Worm (Caenorhabditis elegans) whole organism, midembryonic: ENCODE data around the gene srg-22.

Experiments
- T22C8.4 ChIP-seq: fragments of 200-800 bp; sonication (Bioruptor generic); IDR thresholded peaks from 2 replicates; pipeline ENCODE4 v1.3.6; 2022; ENCODE audit warnings: missing genetic modification characterization, missing compliant biosample characterization
- cog-1 ChIP-seq: sonication (generic microtip); optimal IDR thresholded peaks from 2 replicates; lab custom pipeline; 2016; ENCODE audit warnings: missing genetic modification characterization, missing compliant biosample characterization
- flt-1 ChIP-seq: fragments of 200-800 bp; sonication (Bioruptor generic); IDR thresholded peaks from 2 replicates; pipeline ENCODE4 v1.3.6; 2022; ENCODE audit warnings: missing genetic modification characterization, missing compliant biosample characterization
- klf-2 ChIP-seq: fragments of 200-800 bp; sonication (Bioruptor generic); conservative IDR thresholded peaks from 2 replicates; pipeline ENCODE4 v1.3.6; 2022; ENCODE audit warnings: missing genetic modification reagents, missing genetic modification characterization, missing compliant biosample characterization
- med-1 ChIP-seq: sonication (generic microtip); optimal IDR thresholded peaks from 2 replicates; lab custom pipeline; 2017; ENCODE audit warnings: missing genetic modification characterization, mild to moderate bottlenecking, missing compliant biosample characterization, antibody characterized with exemption, missing genetic modification reagents; ENCODE audit not compliant: insufficient read depth
- ref-1 ChIP-seq: fragments of 200-800 bp; sonication (Bioruptor generic); conservative IDR thresholded peaks from 2 replicates; pipeline ENCODE4 v1.3.6; 2022; ENCODE audit warnings: missing genetic modification reagents, missing genetic modification characterization, missing compliant biosample characterization
- tab-1 ChIP-seq: fragments of 200-800 bp; sonication (Bioruptor generic); IDR thresholded peaks from 2 replicates; pipeline ENCODE4 v1.3.6; 2022; ENCODE audit warnings: missing genetic modification characterization, missing compliant biosample characterization
- ztf-23 ChIP-seq: fragments of 200-800 bp; sonication (Bioruptor generic); IDR thresholded peaks from 2 replicates; pipeline ENCODE4 v1.3.6; 2022; ENCODE audit warnings: missing genetic modification reagents, missing genetic modification characterization, missing compliant biosample characterization
- ztf-29 ChIP-seq: fragments of 200-800 bp; sonication (Bioruptor generic); IDR thresholded peaks from 2 replicates; pipeline ENCODE4 v1.3.6; 2022; ENCODE audit warnings: missing genetic modification reagents, missing genetic modification characterization, missing compliant biosample characterization

DNA sequence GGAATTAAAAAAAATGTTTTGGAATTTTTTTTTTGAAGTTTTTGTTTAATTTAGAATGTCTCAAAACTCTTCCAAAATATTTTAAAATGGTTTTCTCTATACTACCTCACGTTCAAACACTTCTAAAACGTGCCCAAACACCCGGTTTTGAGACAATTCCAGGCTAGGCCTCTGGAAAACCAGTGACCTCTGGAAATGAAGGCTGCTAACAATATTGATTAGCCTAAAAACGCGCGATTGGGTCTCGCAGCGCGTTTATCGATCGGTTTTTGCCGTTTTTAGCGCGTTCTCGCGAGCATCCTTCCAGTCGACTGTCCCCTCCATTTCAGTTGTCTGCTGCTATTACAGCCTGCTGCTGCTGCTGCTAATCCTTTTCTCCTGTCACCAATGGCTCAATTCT, 32.5 kb downstream of the srg-22 start, which contains the start of gene Y25C1A.6:
- TF ChIP-seq flt-1 (GFP tag; lab: Robert Waterston, UW) (no peak), tab-1 (no peak), ref-1 (GFP tag; lab: Robert Waterston, UW) (no peak), med-1 (GFP tag; lab: Kevin White, UChicago) (no peak), ztf-23 (GFP tag; lab: Robert Waterston, UW) (no peak), ztf-29 (GFP tag; lab: Robert Waterston, UW) (no peak), T22C8.4 (GFP tag; lab: Robert Waterston, UW) (no peak), klf-2 (GFP tag; lab: Robert Waterston, UW) (no peak), cog-1 (tag; lab: Kevin White, UChicago) (no peak)
